Worm (Caenorhabditis elegans) whole organism, mixed stage, embryonic: ENCODE results near the gene Y66A7A.9.

Source experiments
- M03D4.4 ChIP-seq: sonication (generic microtip); optimal IDR thresholded peaks from 2 replicates; lab custom pipeline; 2017; ENCODE audit warnings: mild to moderate bottlenecking, missing genetic modification characterization, missing compliant biosample characterization
- bed-3 ChIP-seq: fragments of 200-800 bp; sonication (Bioruptor generic); optimal IDR thresholded peaks from 3 replicates; lab custom pipeline; 2018; ENCODE audit warnings: mild to moderate bottlenecking, missing genetic modification characterization, moderate library complexity, missing compliant biosample characterization
- blmp-1 ChIP-seq: fragments of 150-350 bp; optimal IDR thresholded peaks from 2 replicates; lab custom pipeline; 2014; ENCODE audit warnings: missing biosample characterization, missing genetic modification characterization
- ceh-43 ChIP-seq: fragments of 200-800 bp; sonication (Bioruptor generic); optimal IDR thresholded peaks from 2 replicates; lab custom pipeline; 2018; ENCODE audit warnings: mild to moderate bottlenecking, missing genetic modification characterization, moderate library complexity, missing compliant biosample characterization
- ceh-83 ChIP-seq: fragments of 200-800 bp; sonication (Bioruptor generic); optimal IDR thresholded peaks from 2 replicates; lab custom pipeline; 2018; ENCODE audit warnings: mild to moderate bottlenecking, missing genetic modification characterization, missing compliant biosample characterization
- ces-1 ChIP-seq: fragments of 150-350 bp; optimal IDR thresholded peaks from 2 replicates; lab custom pipeline; 2014; ENCODE audit warnings: missing biosample characterization, missing genetic modification reagents, missing genetic modification characterization
- cnd-1 ChIP-seq: fragments of 200-800 bp; sonication (Bioruptor generic); optimal IDR thresholded peaks from 2 replicates; lab custom pipeline; 2018; ENCODE audit warnings: mild to moderate bottlenecking, missing genetic modification characterization, missing compliant biosample characterization
- drap-1 ChIP-seq: fragments of 200-800 bp; sonication (Bioruptor generic); optimal IDR thresholded peaks from 3 replicates; lab custom pipeline; 2018; ENCODE audit warnings: mild to moderate bottlenecking, missing genetic modification characterization, missing compliant biosample characterization
- elt-1 ChIP-seq: sonication (generic microtip); optimal IDR thresholded peaks from 2 replicates; lab custom pipeline; 2017; ENCODE audit warnings: missing genetic modification characterization, mild to moderate bottlenecking, missing compliant biosample characterization, antibody characterized with exemption, moderate library complexity, borderline replicate concordance; ENCODE audit not compliant: insufficient read depth
- elt-3 ChIP-seq: fragments of 150-350 bp; optimal IDR thresholded peaks from 2 replicates; lab custom pipeline; 2014; ENCODE audit warnings: missing biosample characterization, missing genetic modification characterization
- flh-1 ChIP-seq: fragments of 200-800 bp; sonication (Bioruptor generic); optimal IDR thresholded peaks from 2 replicates; lab custom pipeline; 2018; ENCODE audit warnings: mild to moderate bottlenecking, missing genetic modification characterization, moderate library complexity, missing compliant biosample characterization
- ham-2 ChIP-seq: fragments of 200-800 bp; sonication (Bioruptor generic); optimal IDR thresholded peaks from 2 replicates; lab custom pipeline; 2018; ENCODE audit warnings: mild to moderate bottlenecking, missing genetic modification characterization, missing compliant biosample characterization
- hlh-1 ChIP-seq: fragments of 150-350 bp; optimal IDR thresholded peaks from 2 replicates; lab custom pipeline; 2014; ENCODE audit warnings: missing biosample characterization, missing genetic modification reagents, missing genetic modification characterization
- lin-13 ChIP-seq: fragments of 150-350 bp; optimal IDR thresholded peaks from 2 replicates; lab custom pipeline; 2014; ENCODE audit warnings: missing biosample characterization, missing genetic modification characterization
- lin-32 ChIP-seq: fragments of 200-800 bp; sonication (Bioruptor generic); optimal IDR thresholded peaks from 2 replicates; lab custom pipeline; 2018; ENCODE audit warnings: mild to moderate bottlenecking, missing genetic modification characterization, missing compliant biosample characterization
- lsy-2 ChIP-seq: fragments of 150-350 bp; optimal IDR thresholded peaks from 2 replicates; lab custom pipeline; 2014; ENCODE audit warnings: missing biosample characterization, missing genetic modification characterization
- mab-5 ChIP-seq: fragments of 150-350 bp; optimal IDR thresholded peaks from 2 replicates; lab custom pipeline; 2014; ENCODE audit warnings: missing biosample characterization, missing genetic modification characterization
- mep-1 ChIP-seq: fragments of 150-350 bp; optimal IDR thresholded peaks from 2 replicates; lab custom pipeline; 2017; ENCODE audit warnings: missing biosample characterization, missing genetic modification reagents, missing genetic modification characterization, inconsistent platforms
- nhr-2 ChIP-seq: fragments of 150-350 bp; optimal IDR thresholded peaks from 2 replicates; lab custom pipeline; 2014; ENCODE audit warnings: missing biosample characterization, missing genetic modification characterization
- nhr-237 ChIP-seq: fragments of 150-350 bp; optimal IDR thresholded peaks from 2 replicates; lab custom pipeline; 2014; ENCODE audit warnings: missing biosample characterization, missing genetic modification characterization
- nhr-28 ChIP-seq: fragments of 150-350 bp; optimal IDR thresholded peaks from 2 replicates; lab custom pipeline; 2014; ENCODE audit warnings: missing biosample characterization, missing genetic modification characterization
- nhr-76 ChIP-seq: sonication (generic microtip); optimal IDR thresholded peaks from 2 replicates; lab custom pipeline; 2017; ENCODE audit warnings: missing biosample characterization, missing genetic modification characterization
- pha-4 ChIP-seq: fragments of 150-350 bp; optimal IDR thresholded peaks from 2 replicates; lab custom pipeline; 2018; ENCODE audit warnings: missing biosample characterization, missing genetic modification reagents, missing genetic modification characterization
- snpc-4 ChIP-seq: fragments of 150-350 bp; optimal IDR thresholded peaks from 2 replicates; lab custom pipeline; 2014; ENCODE audit warnings: missing biosample characterization, missing genetic modification characterization
- sptf-1 ChIP-seq: sonication (generic microtip); optimal IDR thresholded peaks from 2 replicates; lab custom pipeline; 2017; ENCODE audit warnings: mild to moderate bottlenecking, missing genetic modification characterization, moderate library complexity, missing compliant biosample characterization
- tbx-8 ChIP-seq: fragments of 200-800 bp; sonication (Bioruptor generic); optimal IDR thresholded peaks from 2 replicates; lab custom pipeline; 2018; ENCODE audit warnings: mild to moderate bottlenecking, missing genetic modification characterization, moderate library complexity, missing compliant biosample characterization
- unc-120 ChIP-seq: sonication (generic microtip); optimal IDR thresholded peaks from 2 replicates; lab custom pipeline; 2017; ENCODE audit warnings: missing genetic modification characterization, missing compliant biosample characterization; ENCODE audit not compliant: poor library complexity, severe bottlenecking
- unc-39 ChIP-seq: fragments of 150-350 bp; optimal IDR thresholded peaks from 2 replicates; lab custom pipeline; 2014; ENCODE audit warnings: missing biosample characterization, missing genetic modification characterization
- unc-62 ChIP-seq: fragments of 150-350 bp; optimal IDR thresholded peaks from 2 replicates; lab custom pipeline; 2014; ENCODE audit warnings: missing biosample characterization, missing genetic modification reagents, missing genetic modification characterization
- zip-8 ChIP-seq: fragments of 150-350 bp; optimal IDR thresholded peaks from 2 replicates; lab custom pipeline; 2014; ENCODE audit warnings: missing biosample characterization, missing genetic modification characterization
- ztf-11 ChIP-seq: fragments of 150-350 bp; optimal IDR thresholded peaks from 2 replicates; lab custom pipeline; 2014; ENCODE audit warnings: missing biosample characterization, missing genetic modification characterization

The Y66A7A.9 gene

ce11 chrIII:11592096-11592495 lies 20.2 kb downstream of the Y66A7A.9 start:
- TF ChIP-seq nhr-28 (tag; lab: Kevin White, UChicago) (no peak), nhr-237 (tag; lab: Kevin White, UChicago) (no peak), M03D4.4 (tag; lab: Kevin White, UChicago) (no peak), mep-1 (tag; lab: Kevin White, UChicago) (no peak), lin-13 (tag; lab: Kevin White, UChicago) (no peak), mab-5 (tag; lab: Kevin White, UChicago) (no peak), cnd-1 (no peak), ceh-83 (no peak), elt-1 (tag; lab: Kevin White, UChicago) (no peak), snpc-4 (tag; lab: Kevin White, UChicago) (no peak)

ce11 chrIII:11590255-11590654 lies 22.0 kb downstream of the Y66A7A.9 start:
- TF ChIP-seq lin-32 (GFP tag; lab: Kevin White, UChicago) (no peak), unc-120 (tag; lab: Kevin White, UChicago) (no peak), unc-39 (tag; lab: Kevin White, UChicago) (no peak), zip-8 (no peak), hlh-1 (tag; lab: Kevin White, UChicago) (no peak), tbx-8 (GFP tag; lab: Kevin White, UChicago) (no peak), elt-1 (tag; lab: Kevin White, UChicago) (no peak), nhr-237 (tag; lab: Kevin White, UChicago) (no peak), sptf-1 (tag; lab: Kevin White, UChicago) (no peak), mep-1 (tag; lab: Kevin White, UChicago) (no peak), lin-13 (tag; lab: Kevin White, UChicago) (no peak), ztf-11 (tag; lab: Kevin White, UChicago) (no peak)

- TF ChIP-seq flh-1 (GFP tag; lab: Kevin White, UChicago) (no peak), tbx-8 (GFP tag; lab: Kevin White, UChicago) (no peak), ham-2 (GFP tag; lab: Kevin White, UChicago) (no peak), blmp-1 (tag; lab: Kevin White, UChicago) (no peak), lin-13 (tag; lab: Kevin White, UChicago) (no peak), zip-8 (no peak), unc-62 (GFP tag; lab: Kevin White, UChicago) (no peak), unc-120 (tag; lab: Kevin White, UChicago) (no peak)
Measured at ce11 chrIII:11589311-11589710, 23.0 kb downstream of the Y66A7A.9 start.

DNA sequence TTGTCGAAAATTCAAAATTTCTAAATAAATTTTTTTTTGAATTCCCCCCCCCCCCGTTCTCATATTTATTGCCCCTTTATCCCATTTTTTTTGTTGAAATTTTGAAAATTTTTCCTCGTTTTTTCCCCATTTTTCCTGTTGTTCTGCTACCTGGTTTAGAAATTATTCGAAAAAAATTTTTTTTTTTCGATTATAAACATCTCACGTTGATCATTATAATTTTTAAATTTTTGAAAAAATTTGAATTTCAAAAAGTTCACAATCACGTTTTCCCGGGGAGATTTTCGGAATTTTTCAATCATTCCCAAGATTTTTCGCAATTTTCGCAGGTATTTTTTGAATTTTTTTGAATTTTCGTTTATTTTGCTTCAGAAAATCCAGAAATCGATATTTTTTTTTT lies 23.4 kb downstream of the Y66A7A.9 start, which contains the start of gene Y66D12A.3:
Gene Y66D12A.3 (plus strand): TSS at position 301 of the 400 bp plus-strand sequence.
- TF ChIP-seq nhr-2 (tag; lab: Kevin White, UChicago) (no peak), snpc-4 (tag; lab: Kevin White, UChicago) (no peak), unc-39 (tag; lab: Kevin White, UChicago) (no peak), blmp-1 (tag; lab: Kevin White, UChicago) (no peak), ces-1 (GFP tag; lab: Kevin White, UChicago) (no peak), mab-5 (tag; lab: Kevin White, UChicago) (no peak), cnd-1 (no peak), drap-1 (GFP tag; lab: Kevin White, UChicago) (no peak), nhr-28 (tag; lab: Kevin White, UChicago) (no peak), bed-3 (GFP tag; lab: Kevin White, UChicago) (no peak), lsy-2 (no peak), unc-62 (GFP tag; lab: Kevin White, UChicago) (no peak), nhr-237 (tag; lab: Kevin White, UChicago) (no peak), nhr-76 (tag; lab: Kevin White, UChicago) (no peak), ceh-83 (no peak), pha-4 (tag; lab: Kevin White, UChicago) (no peak)
- TF ChIP-seq, all 35 proteins: peak for 0

ce11 chrIII:11582569-11582968 lies 29.7 kb downstream of the Y66A7A.9 start:
- TF ChIP-seq blmp-1 (tag; lab: Kevin White, UChicago) (no peak), nhr-237 (tag; lab: Kevin White, UChicago) (no peak), sptf-1 (tag; lab: Kevin White, UChicago) (no peak), M03D4.4 (tag; lab: Kevin White, UChicago) (no peak), lin-32 (GFP tag; lab: Kevin White, UChicago) (no peak), unc-39 (tag; lab: Kevin White, UChicago) (no peak), elt-3 (tag; lab: Kevin White, UChicago) (no peak), unc-62 (GFP tag; lab: Kevin White, UChicago) (no peak), ztf-11 (tag; lab: Kevin White, UChicago) (no peak), lsy-2 (no peak), lin-13 (tag; lab: Kevin White, UChicago) (no peak), unc-120 (tag; lab: Kevin White, UChicago) (no peak), ces-1 (GFP tag; lab: Kevin White, UChicago) (no peak), ceh-43 (no peak)
- TF ChIP-seq, all 35 proteins: peak for 0
